Fruit fly (Drosophila melanogaster): ENCODE data around the gene CG34451.

- no peak for TF ChIP-seq CG17806 (tag; optimal IDR thresholded peaks at IDR 0.05)
- no peak for TF ChIP-seq D1 (tag; optimal IDR thresholded peaks at IDR 0.05)
- no peak for TF ChIP-seq Ets98B (GFP tag; IDR thresholded peaks at IDR 0.05)
- TF ChIP-seq CG13204 (GFP tag; optimal IDR thresholded peaks at IDR 0.05), result no peak
These were observed 917 bp downstream of the CG34451 start for dm6 chr3L:15690711-15691591.

Measured in whole organism, pupa.